Fruit fly (Drosophila melanogaster) whole organism, embryonic: ENCODE data around the gene CG11980.

ENCODE experiments used
- Awh ChIP-seq: fragments of 200-800 bp; sonication (Bioruptor generic); IDR thresholded peaks from 2 replicates; pipeline ENCODE4, ENCODE4 v1.3.6; 2022; ENCODE audit warnings: missing biosample characterization, missing genetic modification characterization
- Bdp1 ChIP-seq: fragments of 200-800 bp; sonication (Bioruptor generic); optimal IDR thresholded peaks from 3 replicates; lab custom pipeline; 2016; ENCODE audit warnings: missing biosample characterization, missing genetic modification characterization
- CG12236 ChIP-seq: fragments of 200-800 bp; sonication (Bioruptor generic); optimal IDR thresholded peaks from 2 replicates; lab custom pipeline; 2016; ENCODE audit warnings: missing biosample characterization, missing genetic modification characterization
- CG16813 ChIP-seq: fragments of 200-800 bp; sonication (Bioruptor generic); IDR thresholded peaks from 3 replicates; pipeline ENCODE4 v1.3.6; 2022; ENCODE audit warnings: missing biosample characterization, missing genetic modification characterization; ENCODE audit not compliant: partially characterized antibody
- CG18011 ChIP-seq: fragments of 200-800 bp; sonication (Bioruptor generic); optimal IDR thresholded peaks from 2 replicates; lab custom pipeline; 2017; ENCODE audit warnings: missing biosample characterization, missing genetic modification characterization, mild to moderate bottlenecking, moderate library complexity, missing genotype
- CG18262 ChIP-seq: fragments of 200-800 bp; optimal IDR thresholded peaks from 3 replicates; lab custom pipeline; 2019; ENCODE audit warnings: missing biosample characterization, mild to moderate bottlenecking, missing genetic modification characterization, moderate library complexity
- CG32772 ChIP-seq: fragments of 200-800 bp; sonication (Bioruptor generic); IDR thresholded peaks from 2 replicates; pipeline ENCODE4 v1.3.6; 2022; ENCODE audit warnings: missing biosample characterization, missing genetic modification characterization
- CG4617 ChIP-seq: fragments of 200-800 bp; sonication (Bioruptor generic); optimal IDR thresholded peaks from 3 replicates; lab custom pipeline; 2016; ENCODE audit warnings: missing biosample characterization, missing genetic modification characterization, borderline replicate concordance
- CG4854 ChIP-seq: fragments of 200-800 bp; sonication (Bioruptor generic); optimal IDR thresholded peaks from 2 replicates; lab custom pipeline; 2016; ENCODE audit warnings: missing biosample characterization, missing genetic modification characterization, inconsistent platforms
- CG7839 ChIP-seq: fragments of 200-800 bp; sonication (Bioruptor generic); optimal IDR thresholded peaks from 3 replicates; lab custom pipeline; 2018; ENCODE audit warnings: missing biosample characterization, mild to moderate bottlenecking, missing genetic modification characterization, moderate library complexity
- CG8089 ChIP-seq: fragments of 200-800 bp; sonication (Bioruptor generic); optimal IDR thresholded peaks from 3 replicates; lab custom pipeline; 2016; ENCODE audit warnings: missing biosample characterization, missing genetic modification characterization
- CG8281 ChIP-seq: fragments of 200-800 bp; sonication (Bioruptor generic); optimal IDR thresholded peaks from 2 replicates; lab custom pipeline; 2018; ENCODE audit warnings: missing biosample characterization, mild to moderate bottlenecking, missing genetic modification characterization, moderate library complexity
- CG8290 ChIP-seq, 3 experiments: fragments of 200-800 bp; sonication (Bioruptor generic); optimal IDR thresholded peaks; 2 replicates each; lab custom pipeline; 2016 to 2019; ENCODE audit warnings: missing biosample characterization in 3 of 3, missing genetic modification characterization in 3 of 3, mild to moderate bottlenecking in 2 of 3, moderate library complexity in 1 of 3
- CG9797 ChIP-seq: fragments of 200-800 bp; sonication (Bioruptor generic); optimal IDR thresholded peaks from 3 replicates; lab custom pipeline; 2018; ENCODE audit warnings: missing biosample characterization, mild to moderate bottlenecking, missing genetic modification characterization
- D ChIP-seq, 2 experiments: fragments of 200-800 bp in 1 of 2; fragments of >200 bp in 1 of 2; sonication (Bioruptor generic) in 1 of 2; optimal IDR thresholded peaks; 2 replicates in 1 of 2; 3 replicates in 1 of 2; lab custom pipeline; 2017; ENCODE audit warnings: mild to moderate bottlenecking in 1 of 2, missing biosample characterization in 1 of 2, missing genetic modification characterization in 1 of 2, missing genetic modification reagents in 1 of 2
- Dek ChIP-seq: fragments of 200-800 bp; sonication (Bioruptor generic); optimal IDR thresholded peaks from 3 replicates; lab custom pipeline; 2019; ENCODE audit warnings: missing biosample characterization, mild to moderate bottlenecking, missing genetic modification characterization, moderate library complexity
- Drgx ChIP-seq: fragments of 200-800 bp; sonication (Bioruptor generic); IDR thresholded peaks from 2 replicates; pipeline ENCODE4 v1.3.6; 2022; ENCODE audit warnings: missing biosample characterization, missing genetic modification characterization
- Fer3 ChIP-seq: fragments of 200-800 bp; sonication (Bioruptor generic); optimal IDR thresholded peaks from 2 replicates; lab custom pipeline; 2018; ENCODE audit warnings: missing biosample characterization, mild to moderate bottlenecking, missing genetic modification characterization, moderate library complexity
- H2.0 ChIP-seq: fragments of 200-800 bp; sonication (Bioruptor generic); IDR thresholded peaks from 2 replicates; pipeline ENCODE4 v1.3.6; 2022; ENCODE audit warnings: missing biosample characterization, missing genetic modification characterization
- Hand ChIP-seq: fragments of 200-800 bp; sonication (Bioruptor generic); optimal IDR thresholded peaks from 2 replicates; lab custom pipeline; 2017; ENCODE audit warnings: mild to moderate bottlenecking, missing biosample characterization, missing genetic modification reagents, missing genetic modification characterization
- Mes4 ChIP-seq: fragments of 200-800 bp; sonication (Bioruptor generic); optimal IDR thresholded peaks from 2 replicates; lab custom pipeline; 2016; ENCODE audit warnings: missing biosample characterization, missing genetic modification characterization
- Nf-YB ChIP-seq: fragments of 200-800 bp; sonication (Bioruptor generic); optimal IDR thresholded peaks from 3 replicates; lab custom pipeline; 2019; ENCODE audit warnings: missing biosample characterization, mild to moderate bottlenecking, missing genetic modification characterization, moderate library complexity
- Nf-YC ChIP-seq: fragments of 200-800 bp; optimal IDR thresholded peaks from 3 replicates; lab custom pipeline; 2019; ENCODE audit warnings: missing biosample characterization, mild to moderate bottlenecking, missing genetic modification characterization, moderate library complexity
- PHDP ChIP-seq: fragments of 200-800 bp; sonication (Bioruptor generic); optimal IDR thresholded peaks from 3 replicates; lab custom pipeline; 2018; ENCODE audit warnings: missing biosample characterization, mild to moderate bottlenecking, missing genetic modification characterization, moderate library complexity
- Ptx1 ChIP-seq: fragments of 200-800 bp; sonication (Bioruptor generic); IDR thresholded peaks from 2 replicates; pipeline ENCODE4 v1.3.6; 2022; ENCODE audit warnings: missing biosample characterization, missing genetic modification characterization
- Scr ChIP-seq: fragments of 200-800 bp; sonication (Bioruptor generic); IDR thresholded peaks from 2 replicates; pipeline ENCODE4 v1.3.6; 2022; ENCODE audit warnings: missing biosample characterization, missing genetic modification characterization; ENCODE audit not compliant: partially characterized antibody
- Six4 ChIP-seq: fragments of 200-800 bp; sonication (Bioruptor generic); optimal IDR thresholded peaks from 2 replicates; lab custom pipeline; 2016; ENCODE audit warnings: missing biosample characterization, missing genetic modification characterization
- Sry-β ChIP-seq: fragments of 200-800 bp; sonication (Bioruptor generic); optimal IDR thresholded peaks from 2 replicates; lab custom pipeline; 2018; ENCODE audit warnings: missing biosample characterization, mild to moderate bottlenecking, missing genetic modification characterization, moderate library complexity
- Ssrp ChIP-seq: fragments of 200-800 bp; sonication (Bioruptor generic); optimal IDR thresholded peaks from 2 replicates; lab custom pipeline; 2018; ENCODE audit warnings: missing biosample characterization, mild to moderate bottlenecking, missing genetic modification characterization, moderate library complexity
- Stat92E ChIP-seq, 3 experiments: fragments of >200 bp in 2 of 3; fragments of 200-800 bp in 1 of 3; sonication (Bioruptor generic) in 1 of 3; optimal IDR thresholded peaks; 2 replicates each; lab custom pipeline; 2017 to 2019; ENCODE audit warnings: missing biosample characterization in 3 of 3, missing genetic modification characterization in 3 of 3, mild to moderate bottlenecking in 1 of 3, moderate library complexity in 1 of 3
- chinmo ChIP-seq: fragments of 200-800 bp; sonication (Bioruptor generic); IDR thresholded peaks from 4 replicates; pipeline ENCODE4 v1.3.6; 2022; ENCODE audit warnings: missing biosample characterization, missing genetic modification characterization; ENCODE audit not compliant: partially characterized antibody
- crol ChIP-seq: fragments of 200-800 bp; sonication (Bioruptor generic); IDR thresholded peaks from 2 replicates; pipeline ENCODE4 v1.3.6; 2022; ENCODE audit warnings: missing biosample characterization, missing genetic modification characterization
- dimm ChIP-seq: fragments of 200-800 bp; sonication (Bioruptor generic); IDR thresholded peaks from 2 replicates; pipeline ENCODE4 v1.3.6; 2022; ENCODE audit warnings: missing biosample characterization, missing genetic modification characterization
- dmrt99B ChIP-seq: fragments of 200-800 bp; sonication (Bioruptor generic); optimal IDR thresholded peaks from 2 replicates; lab custom pipeline; 2018; ENCODE audit warnings: missing biosample characterization, mild to moderate bottlenecking, missing genetic modification characterization, moderate library complexity
- dysf ChIP-seq: fragments of 200-800 bp; sonication (Bioruptor generic); IDR thresholded peaks from 3 replicates; pipeline ENCODE4 v1.3.6; 2022; ENCODE audit warnings: missing biosample characterization, missing genetic modification characterization
- ems ChIP-seq: fragments of 200-800 bp; sonication (Bioruptor generic); optimal IDR thresholded peaks from 3 replicates; lab custom pipeline; 2016; ENCODE audit warnings: missing biosample characterization, missing genetic modification characterization
- en ChIP-seq: fragments of 200-800 bp; sonication (Bioruptor generic); optimal IDR thresholded peaks from 2 replicates; lab custom pipeline; 2016; ENCODE audit warnings: missing biosample characterization, missing genetic modification characterization
- gcm ChIP-seq: fragments of 200-800 bp; sonication (Bioruptor generic); optimal IDR thresholded peaks from 2 replicates; lab custom pipeline; 2019; ENCODE audit warnings: missing biosample characterization, mild to moderate bottlenecking, missing genetic modification characterization, moderate library complexity
- jumu ChIP-seq: fragments of 200-800 bp; sonication (Bioruptor generic); optimal IDR thresholded peaks from 3 replicates; lab custom pipeline; 2016; ENCODE audit warnings: missing biosample characterization, missing genetic modification characterization
- lbe ChIP-seq: fragments of 200-800 bp; sonication (Bioruptor generic); optimal IDR thresholded peaks from 2 replicates; lab custom pipeline; 2016; ENCODE audit warnings: missing biosample characterization, mild to moderate bottlenecking, missing genetic modification characterization
- lov ChIP-seq, 2 experiments: fragments of 200-800 bp in 1 of 2; fragments of >200 bp in 1 of 2; sonication (Bioruptor generic) in 1 of 2; IDR thresholded peaks in 1 of 2; optimal IDR thresholded peaks in 1 of 2; 2 replicates in 1 of 2; 3 replicates in 1 of 2; pipeline versions ENCODE4 v1.3.6 to Lab custom; 2017 to 2022; ENCODE audit warnings: missing biosample characterization in 1 of 2, missing genetic modification characterization in 1 of 2
- nau ChIP-seq: fragments of 200-800 bp; sonication (Bioruptor generic); optimal IDR thresholded peaks from 3 replicates; lab custom pipeline; 2017; ENCODE audit warnings: missing biosample characterization, mild to moderate bottlenecking, missing genetic modification characterization, missing genetic modification reagents
- nom ChIP-seq: fragments of 200-800 bp; sonication (Bioruptor generic); optimal IDR thresholded peaks from 2 replicates; lab custom pipeline; 2017; ENCODE audit warnings: missing biosample characterization, missing genetic modification characterization, mild to moderate bottlenecking, moderate library complexity, missing genetic modification reagents
- repo ChIP-seq: fragments of 200-800 bp; sonication (Bioruptor generic); optimal IDR thresholded peaks from 2 replicates; lab custom pipeline; 2016; ENCODE audit warnings: missing biosample characterization, missing genetic modification characterization
- sens ChIP-seq: fragments of 200-800 bp; sonication (Bioruptor generic); peaks from one replicate; lab custom pipeline; 2016; ENCODE audit warnings: missing biosample characterization, missing genetic modification characterization
- so ChIP-seq: fragments of 200-800 bp; sonication (Bioruptor generic); IDR thresholded peaks from 3 replicates; pipeline ENCODE4 v1.3.6; 2022; ENCODE audit warnings: missing biosample characterization, missing genetic modification characterization
- sug ChIP-seq: fragments of 200-800 bp; optimal IDR thresholded peaks from 2 replicates; lab custom pipeline; 2019; ENCODE audit warnings: missing biosample characterization, mild to moderate bottlenecking, missing genetic modification characterization, moderate library complexity

Gene CG11980

dm6 chr3R:9013765-9014380 lies 10.1 kb downstream of the CG11980 start (continued):
- TF ChIP-seq CG4854 (GFP tag; lab: Kevin White, UChicago) = peak; percentile 17
- TF ChIP-seq dmrt99B (tag; lab: Kevin White, UChicago) = no peak
- TF ChIP-seq CG8290 (GFP tag; optimal IDR thresholded peaks at IDR 0.05; lab: Kevin White, UChicago) = peak; percentile 44
- peak in 1 of 2 experiments; percentile 11 for TF ChIP-seq CG8290 (tag; optimal IDR thresholded peaks at IDR 0.05; lab: Kevin White, UChicago)
- TF ChIP-seq Nf-YB (GFP tag; lab: Kevin White, UChicago) = peak; percentile 28
- no peak for TF ChIP-seq dimm
- TF ChIP-seq lbe (GFP tag; lab: Kevin White, UChicago) = peak; percentile 73
- TF ChIP-seq Dek (tag; lab: Kevin White, UChicago) = peak; percentile 52
- TF ChIP-seq ems (GFP tag; lab: Kevin White, UChicago) = peak; percentile 46
- TF ChIP-seq D (optimal IDR thresholded peaks at IDR 0.05; lab: Kevin White, UChicago) = no peak
- no peak for TF ChIP-seq D (GFP tag; optimal IDR thresholded peaks at IDR 0.05; lab: Kevin White, UChicago)
- TF ChIP-seq sens (GFP tag; lab: Kevin White, UChicago) = peak; percentile 93
- TF ChIP-seq CG7839 (tag; lab: Kevin White, UChicago) = no peak
- TF ChIP-seq CG4617 = peak; percentile 83
- no peak for TF ChIP-seq CG9797 (GFP tag; lab: Kevin White, UChicago)
- peak; percentile 45 for TF ChIP-seq en
- peak; percentile 21 for TF ChIP-seq CG18011
- TF ChIP-seq Sry-β (GFP tag; lab: Kevin White, UChicago) = no peak
- peak; percentile 49 for TF ChIP-seq jumu
- no peak for TF ChIP-seq Awh (GFP tag; lab: Robert Waterston, UW)
- no peak for TF ChIP-seq CG32772 (GFP tag; lab: Robert Waterston, UW)
- no peak for TF ChIP-seq Stat92E (GFP tag; optimal IDR thresholded peaks at IDR 0.05; lab: Kevin White, UChicago)
- peak; percentile 38 for TF ChIP-seq nom
- no peak for TF ChIP-seq repo (GFP tag; lab: Kevin White, UChicago)
- peak; percentile 49; the same call in 1 of the 3 replicates for TF ChIP-seq dysf (GFP tag; lab: Robert Waterston, UW)
- TF ChIP-seq Hand (GFP tag; lab: Kevin White, UChicago) = no peak
- TF ChIP-seq Bdp1 (GFP tag; lab: Kevin White, UChicago) = no peak
- TF ChIP-seq CG16813 (GFP tag; lab: Robert Waterston, UW) = no peak
- TF ChIP-seq Ssrp (tag; lab: Kevin White, UChicago) = peak; percentile 3
- TF ChIP-seq nau (GFP tag; lab: Kevin White, UChicago) = no peak
- peak; percentile 57 for TF ChIP-seq Six4 (GFP tag; lab: Kevin White, UChicago)
- peak; percentile 30; the same call in 1 of the 2 replicates for TF ChIP-seq Ptx1
- peak; percentile 8 for TF ChIP-seq PHDP
- TF ChIP-seq chinmo (GFP tag; lab: Robert Waterston, UW) = peak; percentile 46; the same call in 1 of the 4 replicates
- peak; percentile 0 for TF ChIP-seq CG12236
- TF ChIP-seq so (GFP tag; lab: Robert Waterston, UW) = peak; percentile 40; the same call in 1 of the 3 replicates
- TF ChIP-seq sug = peak; percentile 66
- peak; percentile 99 for TF ChIP-seq crol (GFP tag; lab: Robert Waterston, UW)
- TF ChIP-seq Mes4 = peak; percentile 64
- no peak for TF ChIP-seq Fer3 (tag; lab: Kevin White, UChicago)
- TF ChIP-seq CG18262 (tag; lab: Kevin White, UChicago) = peak; percentile 37
- peak; percentile 7 for TF ChIP-seq gcm (GFP tag; lab: Kevin White, UChicago)
- no peak for TF ChIP-seq lov (optimal IDR thresholded peaks at IDR 0.05; lab: Kevin White, UChicago)
- TF ChIP-seq lov (GFP tag; IDR thresholded peaks at IDR 0.05; lab: Robert Waterston, UW) = no peak
- no peak for TF ChIP-seq H2.0
- peak; percentile 13 for TF ChIP-seq CG8089 (GFP tag; lab: Kevin White, UChicago)
- TF ChIP-seq CG8281 = no peak
- peak; percentile 46; the same call in 1 of the 2 replicates for TF ChIP-seq Scr (GFP tag; lab: Robert Waterston, UW)
- TF ChIP-seq Drgx (GFP tag; lab: Robert Waterston, UW) = peak; percentile 12
- peak; percentile 67 for TF ChIP-seq Nf-YC (tag; lab: Kevin White, UChicago)
